Worm (Caenorhabditis elegans): ENCODE measurements around the gene F47G9.6.

DNA sequence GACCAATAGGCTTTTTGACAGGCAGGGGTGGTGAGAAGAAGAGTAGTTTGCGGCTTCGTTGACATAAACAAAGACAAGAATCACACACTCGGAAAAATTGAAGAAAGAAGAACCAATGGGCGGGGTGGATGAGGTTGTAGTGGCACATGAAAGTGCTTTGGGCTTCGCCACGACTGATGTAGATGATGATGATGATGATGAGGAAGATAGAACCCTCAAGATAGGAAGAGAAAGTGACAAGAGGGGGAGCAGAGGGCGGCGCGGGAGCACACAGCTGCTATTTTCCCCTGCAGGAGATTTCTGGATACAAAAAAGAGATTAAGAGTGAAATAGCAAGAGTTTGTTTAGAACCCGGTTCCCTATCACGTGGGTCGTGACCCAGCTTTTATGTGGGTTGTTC lies 20.3 kb upstream of the F47G9.6 start:
- TF ChIP-seq F55B11.4 (tag; optimal IDR thresholded peaks at IDR 0.05; ENCODE audit: borderline replicate concordance, insufficient read depth), result no peak
- TF ChIP-seq egrh-3 (GFP tag; IDR thresholded peaks at IDR 0.05), result no peak
- no peak for TF ChIP-seq nfya-1 (tag; optimal IDR thresholded peaks at IDR 0.05; ENCODE audit: borderline replicate concordance, insufficient read depth)
- no peak for TF ChIP-seq let-526 (GFP tag; IDR thresholded peaks at IDR 0.05)
- TF ChIP-seq sptf-2 (GFP tag; optimal IDR thresholded peaks at IDR 0.05), result no peak
- no peak for TF ChIP-seq cebp-2 (GFP tag; IDR thresholded peaks at IDR 0.05)
- no peak for TF ChIP-seq athp-1 (tag; optimal IDR thresholded peaks at IDR 0.05)
- TF ChIP-seq pha-4 (tag; optimal IDR thresholded peaks at IDR 0.05), result no peak
- no peak for TF ChIP-seq nhr-27 (tag; optimal IDR thresholded peaks at IDR 0.05)
- TF ChIP-seq snpc-1.1 (tag; optimal IDR thresholded peaks at IDR 0.05; ENCODE audit: insufficient read depth), result no peak

Data from whole organism, young adult.